Worm (Caenorhabditis elegans) whole organism, mixed stage, embryonic: ENCODE data around the gene C05C10.7.

Experiments
- lin-13 ChIP-seq: fragments of 150-350 bp; optimal IDR thresholded peaks from 2 replicates; lab custom pipeline; 2014; ENCODE audit warnings: missing biosample characterization, missing genetic modification characterization
- mab-5 ChIP-seq: fragments of 150-350 bp; optimal IDR thresholded peaks from 2 replicates; lab custom pipeline; 2014; ENCODE audit warnings: missing biosample characterization, missing genetic modification characterization
- nhr-28 ChIP-seq: fragments of 150-350 bp; optimal IDR thresholded peaks from 2 replicates; lab custom pipeline; 2014; ENCODE audit warnings: missing biosample characterization, missing genetic modification characterization
- unc-62 ChIP-seq: fragments of 150-350 bp; optimal IDR thresholded peaks from 2 replicates; lab custom pipeline; 2014; ENCODE audit warnings: missing biosample characterization, missing genetic modification reagents, missing genetic modification characterization

DNA sequence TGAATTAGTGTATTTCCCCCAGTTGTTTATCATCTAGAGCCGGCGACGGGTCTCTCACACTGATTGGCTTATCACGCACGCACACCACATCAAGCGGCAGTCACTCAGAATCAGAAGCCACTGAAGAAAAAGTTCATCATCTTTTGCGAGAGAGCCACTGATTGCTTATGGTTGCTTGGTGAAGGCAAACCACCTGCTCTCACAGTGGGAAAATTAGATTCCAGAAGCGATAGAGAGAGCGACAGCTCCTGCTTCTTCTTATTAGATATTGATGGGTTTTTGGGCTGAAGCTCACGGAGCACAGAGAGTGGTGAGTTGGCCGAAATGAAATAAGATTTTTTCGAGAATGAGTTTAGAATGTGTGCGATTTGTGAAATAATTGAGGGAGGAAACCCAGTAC lies 17.3 kb upstream of the C05C10.7 start:
- TF ChIP-seq lin-13 (tag; lab: Kevin White, UChicago) (no peak), nhr-28 (tag; lab: Kevin White, UChicago) (no peak), mab-5 (tag; lab: Kevin White, UChicago) (no peak), unc-62 (GFP tag; lab: Kevin White, UChicago) (no peak)
